Fruit fly (Drosophila melanogaster): Measurements from ENCODE around the gene Gale.

DNA sequence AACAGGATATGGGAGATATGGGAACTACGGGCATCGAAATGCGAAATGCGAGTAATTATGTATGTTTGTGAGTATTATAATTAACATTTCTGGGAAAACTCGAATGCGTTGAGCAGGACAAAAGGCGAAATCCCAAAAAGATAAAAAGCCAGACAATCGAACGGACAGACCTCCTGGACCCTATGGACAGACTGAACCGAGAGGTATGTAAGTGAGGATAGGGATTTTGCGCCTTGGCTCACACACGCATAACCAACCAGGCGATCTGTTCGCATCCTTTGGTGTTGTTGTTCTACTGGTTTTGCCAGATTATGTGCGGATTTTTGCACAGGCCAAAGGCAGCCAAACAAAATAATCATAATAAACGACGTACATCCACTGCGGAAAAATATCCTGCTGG lies 30.4 kb upstream of the Gale start:
- TF ChIP-seq Pif1A (GFP tag; optimal IDR thresholded peaks at IDR 0.05) (no peak), EcR (GFP tag; optimal IDR thresholded peaks at IDR 0.05) (no peak), Pif1B (GFP tag; optimal IDR thresholded peaks at IDR 0.05) (no peak), CG9948 (tag; optimal IDR thresholded peaks at IDR 0.05) (no peak), gl (tag; optimal IDR thresholded peaks at IDR 0.05) (no peak), Snoo (tag; optimal IDR thresholded peaks at IDR 0.05) (no peak), fd96Ca (GFP tag; IDR thresholded peaks at IDR 0.05) (no peak), D1 (tag; optimal IDR thresholded peaks at IDR 0.05) (no peak), CG13204 (GFP tag; optimal IDR thresholded peaks at IDR 0.05) (no peak), CG12605 (GFP tag; IDR thresholded peaks at IDR 0.05) (no peak), CG17806 (tag; optimal IDR thresholded peaks at IDR 0.05) (no peak), CG8301 (tag; optimal IDR thresholded peaks at IDR 0.05) (no peak)
